Worm (Caenorhabditis elegans) whole organism, young adult: ENCODE results near the gene cdgs-1.

Experiments
- B0261.1 ChIP-seq: sonication (generic microtip); optimal IDR thresholded peaks from 2 replicates; lab custom pipeline; 2016; ENCODE audit warnings: mild to moderate bottlenecking, missing genetic modification characterization, moderate library complexity, missing compliant biosample characterization
- D2030.7 ChIP-seq: fragments of 200-800 bp; sonication (Bioruptor generic); IDR thresholded peaks from 2 replicates; pipeline ENCODE4 v1.3.6; 2022; ENCODE audit warnings: missing genetic modification reagents, missing genetic modification characterization, missing compliant biosample characterization
- F23B12.7 ChIP-seq: sonication (generic microtip); optimal IDR thresholded peaks from 2 replicates; lab custom pipeline; 2017; ENCODE audit warnings: missing genetic modification characterization, mild to moderate bottlenecking, missing compliant biosample characterization, antibody characterized with exemption, moderate library complexity; ENCODE audit not compliant: insufficient read depth
- F33H1.4 ChIP-seq: fragments of 200-800 bp; sonication (Bioruptor generic); IDR thresholded peaks from 2 replicates; pipeline ENCODE4 v1.3.6; 2022; ENCODE audit warnings: missing genetic modification reagents, missing genetic modification characterization, missing compliant biosample characterization
- F57C9.4 ChIP-seq: sonication (generic microtip); optimal IDR thresholded peaks from 2 replicates; lab custom pipeline; 2017; ENCODE audit warnings: mild to moderate bottlenecking, missing genetic modification characterization, missing compliant biosample characterization
- Y67H2A.10 ChIP-seq: fragments of 200-800 bp; sonication (Bioruptor generic); conservative IDR thresholded peaks from 2 replicates; pipeline ENCODE4 v1.3.6; 2022; ENCODE audit warnings: missing genetic modification reagents, missing genetic modification characterization, missing compliant biosample characterization
- Y79H2A.3 ChIP-seq: fragments of 200-800 bp; sonication (Bioruptor generic); conservative IDR thresholded peaks from 2 replicates; pipeline ENCODE4 v1.3.6; 2022; ENCODE audit warnings: missing genetic modification reagents, missing genetic modification characterization, missing compliant biosample characterization
- akir-1 ChIP-seq: fragments of 200-800 bp; sonication (Bioruptor generic); optimal IDR thresholded peaks from 2 replicates; lab custom pipeline; 2018; ENCODE audit warnings: mild to moderate bottlenecking, missing genetic modification characterization, moderate library complexity, missing compliant biosample characterization
- aptf-2 ChIP-seq: fragments of 200-800 bp; sonication (Bioruptor generic); conservative IDR thresholded peaks from 2 replicates; pipeline ENCODE4 v1.3.6; 2022; ENCODE audit warnings: missing genetic modification reagents, missing genetic modification characterization, missing compliant biosample characterization
- atf-7 ChIP-seq: sonication (generic microtip); optimal IDR thresholded peaks from 2 replicates; lab custom pipeline; 2017; ENCODE audit warnings: mild to moderate bottlenecking, missing genetic modification characterization, missing compliant biosample characterization
- attf-3 ChIP-seq: fragments of 200-800 bp; sonication (Bioruptor generic); conservative IDR thresholded peaks from 2 replicates; pipeline ENCODE4 v1.3.6; 2022; ENCODE audit warnings: missing genetic modification reagents, missing genetic modification characterization, missing compliant biosample characterization
- attf-5 ChIP-seq: fragments of 200-800 bp; sonication (Bioruptor generic); optimal IDR thresholded peaks from 2 replicates; lab custom pipeline; 2018; ENCODE audit warnings: mild to moderate bottlenecking, missing genetic modification characterization, missing compliant biosample characterization
- attf-6 ChIP-seq: fragments of 200-800 bp; sonication (Bioruptor generic); IDR thresholded peaks from 2 replicates; pipeline ENCODE4 v1.3.6; 2022; ENCODE audit warnings: missing genetic modification reagents, missing genetic modification characterization, missing compliant biosample characterization
- bed-2 ChIP-seq: fragments of 200-800 bp; sonication (Bioruptor generic); IDR thresholded peaks from 2 replicates; pipeline ENCODE4 v1.3.6; 2022; ENCODE audit warnings: missing genetic modification reagents, missing genetic modification characterization, missing compliant biosample characterization
- ccch-3 ChIP-seq: fragments of 200-800 bp; sonication (Bioruptor generic); optimal IDR thresholded peaks from 2 replicates; lab custom pipeline; 2018; ENCODE audit warnings: mild to moderate bottlenecking, missing genetic modification characterization, missing compliant biosample characterization
- cebp-1 ChIP-seq, 2 experiments: fragments of 200-800 bp in 1 of 2; sonication (Bioruptor generic) in 1 of 2; sonication (generic microtip) in 1 of 2; IDR thresholded peaks in 1 of 2; optimal IDR thresholded peaks in 1 of 2; 2 replicates each; pipeline versions ENCODE4 v1.3.6 to Lab custom; 2017 to 2022; ENCODE audit warnings: missing compliant biosample characterization in 2 of 2, missing genetic modification characterization in 2 of 2, mild to moderate bottlenecking in 1 of 2, missing genetic modification reagents in 1 of 2, moderate library complexity in 1 of 2
- cebp-2 ChIP-seq: fragments of 200-800 bp; sonication (Bioruptor generic); IDR thresholded peaks from 2 replicates; pipeline ENCODE4 v1.3.6; 2022; ENCODE audit warnings: missing genetic modification characterization, missing compliant biosample characterization
- ceh-40 ChIP-seq: fragments of 200-800 bp; sonication (Bioruptor generic); IDR thresholded peaks from 2 replicates; pipeline ENCODE4 v1.3.6; 2022; ENCODE audit warnings: missing genetic modification characterization, missing compliant biosample characterization
- chd-7 ChIP-seq: sonication (generic microtip); optimal IDR thresholded peaks from 2 replicates; lab custom pipeline; 2016; ENCODE audit warnings: mild to moderate bottlenecking, missing genetic modification characterization, moderate library complexity, missing compliant biosample characterization
- dpff-1 ChIP-seq: sonication (generic microtip); optimal IDR thresholded peaks from 2 replicates; lab custom pipeline; 2017; ENCODE audit warnings: mild to moderate bottlenecking, missing genetic modification characterization, missing compliant biosample characterization
- dpl-1 ChIP-seq: fragments of 150-350 bp; optimal IDR thresholded peaks from 2 replicates; lab custom pipeline; 2014; ENCODE audit warnings: missing biosample characterization, missing genetic modification reagents, missing genetic modification characterization
- him-1 ChIP-seq: sonication (generic microtip); optimal IDR thresholded peaks from 2 replicates; lab custom pipeline; 2016; ENCODE audit warnings: missing genotype, missing genetic modification reagents, missing genetic modification characterization, missing compliant biosample characterization
- hsf-1 ChIP-seq: fragments of 200-800 bp; sonication (Bioruptor generic); IDR thresholded peaks from 2 replicates; pipeline ENCODE4 v1.3.6; 2022; ENCODE audit warnings: missing genetic modification reagents, missing genetic modification characterization, missing compliant biosample characterization
- lag-1 ChIP-seq: fragments of 200-800 bp; sonication (Bioruptor generic); IDR thresholded peaks from 2 replicates; pipeline ENCODE4 v1.3.6; 2022; ENCODE audit warnings: missing genetic modification reagents, missing genetic modification characterization, missing compliant biosample characterization
- let-607 ChIP-seq, 2 experiments: fragments of 200-800 bp in 1 of 2; sonication (Bioruptor generic) in 1 of 2; sonication (generic microtip) in 1 of 2; optimal IDR thresholded peaks; 2 replicates each; lab custom pipeline; 2016 to 2018; ENCODE audit warnings: mild to moderate bottlenecking in 2 of 2, missing compliant biosample characterization in 2 of 2, missing genetic modification characterization in 2 of 2, moderate library complexity in 2 of 2, missing genotype in 1 of 2
- lin-26 ChIP-seq: fragments of 200-800 bp; sonication (Bioruptor generic); IDR thresholded peaks from 2 replicates; pipeline ENCODE4 v1.3.6; 2022; ENCODE audit warnings: missing genetic modification reagents, missing genetic modification characterization, missing compliant biosample characterization
- lir-1 ChIP-seq: fragments of 200-800 bp; sonication (Bioruptor generic); conservative IDR thresholded peaks from 2 replicates; pipeline ENCODE4 v1.3.6; 2022; ENCODE audit warnings: missing genetic modification reagents, missing genetic modification characterization, missing compliant biosample characterization
- lsy-27 ChIP-seq: sonication (generic microtip); optimal IDR thresholded peaks from 2 replicates; lab custom pipeline; 2017; ENCODE audit warnings: missing genetic modification characterization, mild to moderate bottlenecking, missing compliant biosample characterization, antibody characterized with exemption, missing genotype, borderline replicate concordance; ENCODE audit not compliant: insufficient read depth
- madf-8 ChIP-seq: fragments of 200-800 bp; sonication (Bioruptor generic); conservative IDR thresholded peaks from 2 replicates; pipeline ENCODE4 v1.3.6; 2022; ENCODE audit warnings: missing genetic modification reagents, missing genetic modification characterization, missing compliant biosample characterization
- mcd-1 ChIP-seq: fragments of 200-800 bp; sonication (Bioruptor generic); IDR thresholded peaks from 2 replicates; pipeline ENCODE4 v1.3.6; 2022; ENCODE audit warnings: missing genetic modification reagents, missing genetic modification characterization, missing compliant biosample characterization
- mel-28 ChIP-seq: sonication (generic microtip); optimal IDR thresholded peaks from 2 replicates; lab custom pipeline; 2016; ENCODE audit warnings: borderline replicate concordance, mild to moderate bottlenecking, missing genetic modification characterization, missing compliant biosample characterization
- nfya-1 ChIP-seq: sonication (generic microtip); optimal IDR thresholded peaks from 2 replicates; lab custom pipeline; 2017; ENCODE audit warnings: antibody characterized with exemption, missing compliant biosample characterization, missing genetic modification characterization, borderline replicate concordance; ENCODE audit not compliant: insufficient read depth
- nfya-2 ChIP-seq: fragments of 200-800 bp; sonication (Bioruptor generic); IDR thresholded peaks from 2 replicates; pipeline ENCODE4 v1.3.6; 2022; ENCODE audit warnings: missing genetic modification reagents, missing genetic modification characterization, missing compliant biosample characterization
- nfyb-1 ChIP-seq: fragments of 200-800 bp; sonication (Bioruptor generic); IDR thresholded peaks from 2 replicates; pipeline ENCODE4 v1.3.6; 2022; ENCODE audit warnings: missing genetic modification reagents, missing genetic modification characterization, missing compliant biosample characterization
- nhr-27 ChIP-seq: fragments of 200-800 bp; sonication (Bioruptor generic); optimal IDR thresholded peaks from 2 replicates; lab custom pipeline; 2018; ENCODE audit warnings: mild to moderate bottlenecking, missing genetic modification characterization, moderate library complexity, missing compliant biosample characterization
- nhr-80 ChIP-seq: sonication (generic microtip); optimal IDR thresholded peaks from 2 replicates; lab custom pipeline; 2016; ENCODE audit warnings: missing genetic modification characterization, missing compliant biosample characterization
- rpc-1 ChIP-seq, 2 experiments: fragments of 150-350 bp in 1 of 2; sonication (generic microtip) in 1 of 2; optimal IDR thresholded peaks; 2 replicates each; lab custom pipeline; 2014 to 2018; ENCODE audit warnings: missing biosample characterization in 1 of 2, missing genetic modification characterization in 1 of 2, missing genetic modification reagents in 1 of 2, missing genotype in 1 of 2
- snpc-3.4 ChIP-seq: sonication (generic microtip); optimal IDR thresholded peaks from 2 replicates; lab custom pipeline; 2017; ENCODE audit warnings: missing genetic modification characterization, mild to moderate bottlenecking, missing compliant biosample characterization, antibody characterized with exemption, moderate library complexity, missing genotype, missing genetic modification reagents
- somi-1 ChIP-seq: fragments of 200-800 bp; sonication (Bioruptor generic); optimal IDR thresholded peaks from 2 replicates; lab custom pipeline; 2018; ENCODE audit warnings: mild to moderate bottlenecking, missing genetic modification characterization, missing compliant biosample characterization
- tlf-1 ChIP-seq: fragments of 200-800 bp; sonication (Bioruptor generic); optimal IDR thresholded peaks from 2 replicates; lab custom pipeline; 2018; ENCODE audit warnings: mild to moderate bottlenecking, missing genetic modification characterization, missing compliant biosample characterization
- unc-62 ChIP-seq: fragments of 150-350 bp; optimal IDR thresholded peaks from 2 replicates; lab custom pipeline; 2014; ENCODE audit warnings: missing biosample characterization, missing genetic modification reagents, missing genetic modification characterization
- ztf-18 ChIP-seq: sonication (generic microtip); optimal IDR thresholded peaks from 2 replicates; lab custom pipeline; 2016; ENCODE audit warnings: missing genotype, mild to moderate bottlenecking, missing genetic modification characterization, missing compliant biosample characterization
- ztf-26 ChIP-seq: sonication (generic microtip); optimal IDR thresholded peaks from 2 replicates; lab custom pipeline; 2017; ENCODE audit warnings: missing genetic modification characterization, missing compliant biosample characterization

Gene cdgs-1

ce11 chrIV:7830151-7830550, 14.6 kb upstream of the cdgs-1 start, which contains the start of gene mvb-12:
Gene mvb-12 (plus strand): TSS chrIV:7830525.
- TF ChIP-seq rpc-1 (optimal IDR thresholded peaks at IDR 0.05; lab: Kevin White, UChicago): no peak
- TF ChIP-seq rpc-1 (tag; optimal IDR thresholded peaks at IDR 0.05; lab: Kevin White, UChicago): no peak
- peak; percentile 79 for TF ChIP-seq nhr-80 (tag; lab: Kevin White, UChicago)
- TF ChIP-seq unc-62 (GFP tag; lab: Kevin White, UChicago): no peak
- 0 out of 2 replicates have a peak, but pooled peaks have one; percentile 20 for TF ChIP-seq mcd-1 (GFP tag; lab: Robert Waterston, UW)
- TF ChIP-seq nfya-1 (tag; lab: Kevin White, UChicago): no peak
- no peak for TF ChIP-seq atf-7 (tag; lab: Kevin White, UChicago)
- 0 out of 2 replicates have a peak, but pooled peaks have one; percentile 20 for TF ChIP-seq nfyb-1 (GFP tag; lab: Robert Waterston, UW)
- no peak for TF ChIP-seq snpc-3.4 (tag; lab: Kevin White, UChicago)
- no peak for TF ChIP-seq madf-8
- no peak for TF ChIP-seq lsy-27
- no peak for TF ChIP-seq F23B12.7 (tag; lab: Kevin White, UChicago)
- no peak for TF ChIP-seq nhr-27 (tag; lab: Kevin White, UChicago)
- no peak for TF ChIP-seq attf-6
- TF ChIP-seq bed-2 (GFP tag; lab: Robert Waterston, UW): no peak
- no peak for TF ChIP-seq tlf-1
- no peak for TF ChIP-seq ztf-26
- no peak for TF ChIP-seq B0261.1 (tag; lab: Kevin White, UChicago)
- peak; percentile 19 for TF ChIP-seq attf-5 (GFP tag; lab: Kevin White, UChicago)
- TF ChIP-seq dpl-1 (GFP tag; lab: Kevin White, UChicago): no peak
- no peak for TF ChIP-seq nfya-2 (GFP tag; lab: Robert Waterston, UW)
- TF ChIP-seq dpff-1: no peak
- peak; percentile 22; the same call in 1 of the 2 replicates for TF ChIP-seq cebp-1 (GFP tag; IDR thresholded peaks at IDR 0.05; lab: Robert Waterston, UW)
- peak; percentile 79 for TF ChIP-seq cebp-1 (tag; optimal IDR thresholded peaks at IDR 0.05; lab: Kevin White, UChicago)
- TF ChIP-seq attf-3 (GFP tag; lab: Robert Waterston, UW): no peak
- no peak for TF ChIP-seq akir-1 (GFP tag; lab: Kevin White, UChicago)
- TF ChIP-seq ceh-40 (GFP tag; lab: Robert Waterston, UW): no peak
- peak in 1 of 2 experiments; percentile 4 for TF ChIP-seq let-607 (tag; optimal IDR thresholded peaks at IDR 0.05; lab: Kevin White, UChicago)
- TF ChIP-seq him-1 (tag; lab: Kevin White, UChicago): no peak
- TF ChIP-seq ztf-18: no peak
- no peak for TF ChIP-seq mel-28 (tag; lab: Kevin White, UChicago)
- no peak for TF ChIP-seq aptf-2
- TF ChIP-seq ccch-3 (GFP tag; lab: Kevin White, UChicago): no peak
- no peak for TF ChIP-seq lin-26
- no peak for TF ChIP-seq Y67H2A.10 (GFP tag; lab: Robert Waterston, UW)
- TF ChIP-seq lag-1: no peak
- no peak for TF ChIP-seq cebp-2 (GFP tag; lab: Robert Waterston, UW)
- no peak for TF ChIP-seq chd-7 (tag; lab: Kevin White, UChicago)
- no peak for TF ChIP-seq F33H1.4
- no peak for TF ChIP-seq hsf-1 (GFP tag; lab: Robert Waterston, UW)
- no peak for TF ChIP-seq D2030.7 (GFP tag; lab: Robert Waterston, UW)
- TF ChIP-seq Y79H2A.3 (GFP tag; lab: Robert Waterston, UW): no peak
- no peak for TF ChIP-seq lir-1
- TF ChIP-seq F57C9.4 (tag; lab: Kevin White, UChicago): no peak
- TF ChIP-seq somi-1: no peak
